ENCODE assay signal across 4 worm cellular contexts in genomic region chrIV:4674322-4674721, ce11.
A peak's percentile ranks its signal among the peaks of the same experiment; 100 is the strongest.
TF ChIP-seq lines count a peak whose summit lies in the region.

No protein-coding gene starts in this region.

TF ChIP-seq in whole organism, L3 larva, 47 proteins besides CTCF, POLR2A, EP300 and RAD21:
- no peak for TF ChIP-seq nhr-28 (tag; optimal IDR thresholded peaks at IDR 0.05; lab: Kevin White, UChicago)
- TF ChIP-seq eor-1 (tag; optimal IDR thresholded peaks at IDR 0.05; lab: Kevin White, UChicago): no peak
- TF ChIP-seq pha-4 (tag; optimal IDR thresholded peaks at IDR 0.05; lab: Kevin White, UChicago): peak; percentile 26
- no peak for TF ChIP-seq pqm-1 (tag; optimal IDR thresholded peaks at IDR 0.05; lab: Kevin White, UChicago)
- no peak for TF ChIP-seq tbx-2 (tag; optimal IDR thresholded peaks at IDR 0.05; lab: Kevin White, UChicago)
- TF ChIP-seq ceh-9 (tag; optimal IDR thresholded peaks at IDR 0.05; lab: Kevin White, UChicago): no peak
- no peak for TF ChIP-seq sea-2 (GFP tag; optimal IDR thresholded peaks at IDR 0.05; lab: Kevin White, UChicago)
- no peak for TF ChIP-seq mdl-1 (tag; optimal IDR thresholded peaks at IDR 0.05; lab: Kevin White, UChicago)
TF ChIP-seq in whole organism, L3 larva: peak in this region for 1.

TF ChIP-seq in whole organism, late embryonic, 69 proteins besides CTCF, POLR2A, EP300 and RAD21:
- peak; percentile 92 for TF ChIP-seq ceh-34 (tag; optimal IDR thresholded peaks at IDR 0.05; lab: Kevin White, UChicago)
- TF ChIP-seq K02D7.2 (tag; optimal IDR thresholded peaks at IDR 0.05; lab: Kevin White, UChicago): no peak
- TF ChIP-seq ceh-19 (GFP tag; optimal IDR thresholded peaks at IDR 0.05; lab: Kevin White, UChicago): peak; percentile 39

TF ChIP-seq in whole organism, mixed stage, embryonic, 35 proteins besides CTCF, POLR2A, EP300 and RAD21:
- no peak for TF ChIP-seq unc-39 (tag; optimal IDR thresholded peaks at IDR 0.05; lab: Kevin White, UChicago)
- peak; percentile 83 for TF ChIP-seq pha-4 (tag; optimal IDR thresholded peaks at IDR 0.05; lab: Kevin White, UChicago)
- TF ChIP-seq ham-2 (GFP tag; optimal IDR thresholded peaks at IDR 0.05; lab: Kevin White, UChicago): no peak
- no peak for TF ChIP-seq ceh-43 (GFP tag; optimal IDR thresholded peaks at IDR 0.05; lab: Kevin White, UChicago)
- TF ChIP-seq mep-1 (tag; optimal IDR thresholded peaks at IDR 0.05; lab: Kevin White, UChicago): no peak
- no peak for TF ChIP-seq bed-3 (GFP tag; optimal IDR thresholded peaks at IDR 0.05; lab: Kevin White, UChicago)

TF ChIP-seq in whole organism, young adult, 124 proteins besides CTCF, POLR2A, EP300 and RAD21:
- TF ChIP-seq pbrm-1 (GFP tag; IDR thresholded peaks at IDR 0.05; lab: Robert Waterston, UW): no peak
- peak; percentile 55; the same call in 1 of the 2 replicates for TF ChIP-seq zfh-2 (GFP tag; conservative IDR thresholded peaks at IDR 0.05; lab: Robert Waterston, UW)
